Worm (Caenorhabditis elegans) whole organism, midembryonic: ENCODE results near the gene mom-2.

ENCODE experiments used
- T22C8.4 ChIP-seq: fragments of 200-800 bp; sonication (Bioruptor generic); IDR thresholded peaks from 2 replicates; pipeline ENCODE4 v1.3.6; 2022; ENCODE audit warnings: missing genetic modification characterization, missing compliant biosample characterization
- cog-1 ChIP-seq: sonication (generic microtip); optimal IDR thresholded peaks from 2 replicates; lab custom pipeline; 2016; ENCODE audit warnings: missing genetic modification characterization, missing compliant biosample characterization
- flt-1 ChIP-seq: fragments of 200-800 bp; sonication (Bioruptor generic); IDR thresholded peaks from 2 replicates; pipeline ENCODE4 v1.3.6; 2022; ENCODE audit warnings: missing genetic modification characterization, missing compliant biosample characterization
- klf-2 ChIP-seq: fragments of 200-800 bp; sonication (Bioruptor generic); conservative IDR thresholded peaks from 2 replicates; pipeline ENCODE4 v1.3.6; 2022; ENCODE audit warnings: missing genetic modification reagents, missing genetic modification characterization, missing compliant biosample characterization
- med-1 ChIP-seq: sonication (generic microtip); optimal IDR thresholded peaks from 2 replicates; lab custom pipeline; 2017; ENCODE audit warnings: missing genetic modification characterization, mild to moderate bottlenecking, missing compliant biosample characterization, antibody characterized with exemption, missing genetic modification reagents; ENCODE audit not compliant: insufficient read depth
- ref-1 ChIP-seq: fragments of 200-800 bp; sonication (Bioruptor generic); conservative IDR thresholded peaks from 2 replicates; pipeline ENCODE4 v1.3.6; 2022; ENCODE audit warnings: missing genetic modification reagents, missing genetic modification characterization, missing compliant biosample characterization
- tab-1 ChIP-seq: fragments of 200-800 bp; sonication (Bioruptor generic); IDR thresholded peaks from 2 replicates; pipeline ENCODE4 v1.3.6; 2022; ENCODE audit warnings: missing genetic modification characterization, missing compliant biosample characterization
- ztf-23 ChIP-seq: fragments of 200-800 bp; sonication (Bioruptor generic); IDR thresholded peaks from 2 replicates; pipeline ENCODE4 v1.3.6; 2022; ENCODE audit warnings: missing genetic modification reagents, missing genetic modification characterization, missing compliant biosample characterization
- ztf-29 ChIP-seq: fragments of 200-800 bp; sonication (Bioruptor generic); IDR thresholded peaks from 2 replicates; pipeline ENCODE4 v1.3.6; 2022; ENCODE audit warnings: missing genetic modification reagents, missing genetic modification characterization, missing compliant biosample characterization

mom-2 gene

DNA sequence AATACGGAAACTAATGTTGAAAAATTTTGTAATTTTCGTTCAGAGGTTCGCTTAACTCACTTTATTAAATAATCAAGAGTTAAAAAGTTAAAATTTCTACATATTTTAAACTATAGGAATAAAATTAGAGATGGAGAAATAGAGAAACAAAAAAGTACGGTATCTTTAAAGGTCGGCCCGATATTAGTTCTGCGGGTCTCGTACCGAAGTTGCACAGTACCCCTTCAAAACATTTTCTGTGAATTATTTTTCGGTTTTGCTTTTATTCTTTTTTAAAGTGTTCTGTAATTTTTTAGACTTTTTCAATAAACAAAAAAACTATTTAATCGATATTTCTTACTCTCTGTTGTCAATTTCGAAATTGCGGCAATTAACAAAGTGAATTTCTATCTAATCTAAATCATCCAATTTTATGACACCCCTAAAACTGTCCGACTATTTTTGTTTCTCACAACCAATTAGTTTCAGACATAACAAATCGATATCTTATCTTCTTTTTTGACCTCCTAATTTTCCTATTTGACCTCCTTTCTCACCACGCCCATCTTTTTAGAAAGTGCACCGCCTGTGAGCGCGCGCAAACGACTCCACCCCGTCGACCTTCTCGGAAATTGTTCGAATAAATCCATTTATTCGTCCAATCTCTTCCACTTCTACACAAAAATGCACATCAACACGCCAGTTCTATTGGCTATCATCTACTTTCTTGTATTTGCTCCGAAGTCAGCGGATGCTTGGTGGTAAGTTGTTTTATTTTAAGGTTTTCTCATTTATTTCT is at the start of gene mom-2:
Gene mom-2, plus strand, starts transcription at position 554 of the 778 bp plus-strand sequence.
- TF ChIP-seq ztf-23 (GFP tag; lab: Robert Waterston, UW) = no peak
- no peak for TF ChIP-seq tab-1 (GFP tag; lab: Robert Waterston, UW)
- no peak for TF ChIP-seq cog-1
- TF ChIP-seq klf-2 (GFP tag; lab: Robert Waterston, UW) = no peak
- TF ChIP-seq flt-1 (GFP tag; lab: Robert Waterston, UW) = no peak
- TF ChIP-seq ref-1 (GFP tag; lab: Robert Waterston, UW) = no peak
- TF ChIP-seq med-1 (GFP tag; lab: Kevin White, UChicago) = no peak
- no peak for TF ChIP-seq T22C8.4
- no peak for TF ChIP-seq ztf-29

ce11 chrV:8306366-8306765 is 49.4 kb upstream of the mom-2 start, which contains the start of gene W02D7.8:
Gene W02D7.8 (minus strand): TSS chrV:8306466.
- TF ChIP-seq med-1 (GFP tag; lab: Kevin White, UChicago) (no peak), flt-1 (GFP tag; lab: Robert Waterston, UW) (no peak), cog-1 (no peak), ref-1 (GFP tag; lab: Robert Waterston, UW) (no peak), ztf-23 (GFP tag; lab: Robert Waterston, UW) (no peak), ztf-29 (no peak), T22C8.4 (no peak)

- TF ChIP-seq tab-1 (GFP tag; lab: Robert Waterston, UW) (no peak), klf-2 (GFP tag; lab: Robert Waterston, UW) (no peak), T22C8.4 (no peak), flt-1 (GFP tag; lab: Robert Waterston, UW) (no peak), ztf-23 (GFP tag; lab: Robert Waterston, UW) (no peak), ztf-29 (no peak), med-1 (GFP tag; lab: Kevin White, UChicago) (no peak), ref-1 (GFP tag; lab: Robert Waterston, UW) (no peak), cog-1 (no peak)
Observed at ce11 chrV:8307013-8307412, 48.8 kb upstream of the mom-2 start.

ce11 chrV:8307681-8308080 is 48.1 kb upstream of the mom-2 start, which contains the start of gene clec-218:
Gene clec-218 (plus strand): TSS chrV:8307942.
- TF ChIP-seq ztf-29 = no peak
- no peak for TF ChIP-seq cog-1
- no peak for TF ChIP-seq klf-2 (GFP tag; lab: Robert Waterston, UW)
- TF ChIP-seq T22C8.4 = no peak
- no peak for TF ChIP-seq med-1 (GFP tag; lab: Kevin White, UChicago)
- TF ChIP-seq ztf-23 (GFP tag; lab: Robert Waterston, UW) = no peak
- TF ChIP-seq ref-1 (GFP tag; lab: Robert Waterston, UW) = no peak
- TF ChIP-seq tab-1 (GFP tag; lab: Robert Waterston, UW) = no peak
- TF ChIP-seq flt-1 (GFP tag; lab: Robert Waterston, UW) = no peak

DNA sequence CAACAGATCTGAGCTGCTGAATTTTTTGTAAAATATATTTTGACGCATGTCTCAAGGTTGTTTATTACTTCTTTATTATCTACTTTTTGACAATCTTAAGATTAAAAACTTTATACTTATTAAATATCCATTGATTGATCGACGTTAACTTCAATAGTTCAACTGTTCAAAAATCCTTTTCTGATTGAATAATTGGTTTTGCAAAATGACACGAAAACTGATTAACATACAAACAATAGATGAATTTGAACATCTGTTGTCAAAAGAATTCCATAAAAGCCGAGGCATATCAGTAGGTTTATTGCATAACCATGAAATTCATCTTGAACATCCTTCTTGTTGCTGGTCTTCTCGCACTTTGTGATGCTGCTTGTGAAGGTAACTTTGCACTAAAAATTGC is 44.6 kb upstream of the mom-2 start, which contains the start of gene W02D7.12:
Gene W02D7.12, plus strand, starts transcription at position 301 of the 400 bp plus-strand sequence.
- TF ChIP-seq T22C8.4 = no peak
- no peak for TF ChIP-seq klf-2 (GFP tag; lab: Robert Waterston, UW)
- TF ChIP-seq ztf-29 = no peak
- no peak for TF ChIP-seq cog-1
- TF ChIP-seq flt-1 (GFP tag; lab: Robert Waterston, UW) = no peak
- no peak for TF ChIP-seq med-1 (GFP tag; lab: Kevin White, UChicago)
- TF ChIP-seq ztf-23 (GFP tag; lab: Robert Waterston, UW) = no peak
- no peak for TF ChIP-seq tab-1 (GFP tag; lab: Robert Waterston, UW)
- TF ChIP-seq ref-1 (GFP tag; lab: Robert Waterston, UW) = no peak

- peak; percentile 44; the same call in 1 of the 2 replicates for TF ChIP-seq tab-1 (GFP tag; lab: Robert Waterston, UW)
- peak; percentile 24; the same call in 1 of the 2 replicates for TF ChIP-seq ztf-23 (GFP tag; lab: Robert Waterston, UW)
- peak; percentile 75 for TF ChIP-seq klf-2 (GFP tag; lab: Robert Waterston, UW)
- peak; percentile 56 for TF ChIP-seq flt-1 (GFP tag; lab: Robert Waterston, UW)
Observed at ce11 chrV:8314782-8315181, 41.0 kb upstream of the mom-2 start.

ce11 chrV:8318135-8318534 is 37.7 kb upstream of the mom-2 start, which contains the start of gene clec-219:
Gene clec-219 (plus strand): TSS chrV:8318435.
- no peak for TF ChIP-seq ztf-23 (GFP tag; lab: Robert Waterston, UW)
- no peak for TF ChIP-seq flt-1 (GFP tag; lab: Robert Waterston, UW)
- TF ChIP-seq med-1 (GFP tag; lab: Kevin White, UChicago) = no peak
- no peak for TF ChIP-seq ztf-29
- TF ChIP-seq tab-1 (GFP tag; lab: Robert Waterston, UW) = no peak

ce11 chrV:8323545-8323944 is 32.2 kb upstream of the mom-2 start:
- TF ChIP-seq tab-1 (GFP tag; lab: Robert Waterston, UW) (no peak), ref-1 (GFP tag; lab: Robert Waterston, UW) (no peak), klf-2 (GFP tag; lab: Robert Waterston, UW) (no peak), flt-1 (GFP tag; lab: Robert Waterston, UW) (no peak), ztf-23 (GFP tag; lab: Robert Waterston, UW) (no peak), ztf-29 (no peak), med-1 (GFP tag; lab: Kevin White, UChicago) (no peak), cog-1 (no peak), T22C8.4 (no peak)

ce11 chrV:8325906-8326305 is 29.9 kb upstream of the mom-2 start:
- TF ChIP-seq ztf-23 (GFP tag; lab: Robert Waterston, UW) (no peak), cog-1 (no peak), ztf-29 (no peak), T22C8.4 (no peak), flt-1 (GFP tag; lab: Robert Waterston, UW) (no peak), tab-1 (GFP tag; lab: Robert Waterston, UW) (no peak), ref-1 (GFP tag; lab: Robert Waterston, UW) (no peak), med-1 (GFP tag; lab: Kevin White, UChicago) (no peak), klf-2 (GFP tag; lab: Robert Waterston, UW) (no peak)
